Worm (Caenorhabditis elegans) whole organism, L2 larva: ENCODE results near the gene mps-4.

Experiments
- C34F6.9 ChIP-seq: fragments of 150-350 bp; optimal IDR thresholded peaks from 2 replicates; lab custom pipeline; 2014; ENCODE audit warnings: missing biosample characterization, missing genetic modification characterization
- R02D3.7 ChIP-seq: fragments of 150-350 bp; optimal IDR thresholded peaks from 2 replicates; lab custom pipeline; 2014; ENCODE audit warnings: missing biosample characterization, missing genetic modification characterization
- Y55F3AM.14 ChIP-seq: fragments of 200-800 bp; sonication (Bioruptor generic); optimal IDR thresholded peaks from 2 replicates; lab custom pipeline; 2018; ENCODE audit warnings: mild to moderate bottlenecking, missing genetic modification characterization, missing compliant biosample characterization
- ZK546.5 ChIP-seq: sonication (generic microtip); optimal IDR thresholded peaks from 2 replicates; lab custom pipeline; 2017; ENCODE audit warnings: missing biosample characterization, missing genetic modification characterization
- aly-2 ChIP-seq: fragments of 150-350 bp; optimal IDR thresholded peaks from 2 replicates; lab custom pipeline; 2014; ENCODE audit warnings: missing biosample characterization, missing genetic modification characterization
- ama-1 ChIP-seq: fragments of 150-350 bp; optimal IDR thresholded peaks from 2 replicates; lab custom pipeline; 2018; ENCODE audit warnings: inconsistent platforms
- blmp-1 ChIP-seq: sonication (generic microtip); optimal IDR thresholded peaks from 2 replicates; lab custom pipeline; 2017; ENCODE audit warnings: missing genetic modification characterization, mild to moderate bottlenecking, missing compliant biosample characterization, antibody characterized with exemption, moderate library complexity; ENCODE audit not compliant: insufficient read depth
- crh-2 ChIP-seq: sonication (generic microtip); optimal IDR thresholded peaks from 2 replicates; lab custom pipeline; 2017; ENCODE audit warnings: missing biosample characterization, missing genetic modification characterization
- dmd-4 ChIP-seq: sonication (generic microtip); optimal IDR thresholded peaks from 2 replicates; lab custom pipeline; 2017; ENCODE audit warnings: missing biosample characterization, missing genetic modification characterization
- egl-27 ChIP-seq: sonication (generic microtip); optimal IDR thresholded peaks from 3 replicates; lab custom pipeline; 2017; ENCODE audit warnings: missing biosample characterization, missing genetic modification reagents, missing genetic modification characterization
- elt-1 ChIP-seq: fragments of 150-350 bp; optimal IDR thresholded peaks from 2 replicates; lab custom pipeline; 2014; ENCODE audit warnings: missing biosample characterization, missing genetic modification characterization
- fos-1 ChIP-seq: fragments of 150-350 bp; optimal IDR thresholded peaks from 2 replicates; lab custom pipeline; 2014; ENCODE audit warnings: missing biosample characterization, missing genetic modification characterization
- gmeb-1 ChIP-seq: fragments of 150-350 bp; optimal IDR thresholded peaks from 2 replicates; lab custom pipeline; 2014; ENCODE audit warnings: missing biosample characterization, missing genetic modification characterization
- lin-13 ChIP-seq: fragments of 150-350 bp; optimal IDR thresholded peaks from 2 replicates; lab custom pipeline; 2014; ENCODE audit warnings: missing biosample characterization, missing genetic modification reagents, missing genetic modification characterization
- lin-39 ChIP-seq: fragments of 150-350 bp; optimal IDR thresholded peaks from 2 replicates; lab custom pipeline; 2014; ENCODE audit warnings: missing biosample characterization, missing genetic modification reagents, missing genetic modification characterization
- lsy-2 ChIP-seq, 2 experiments: fragments of 150-350 bp in 1 of 2; sonication (generic microtip) in 1 of 2; optimal IDR thresholded peaks; 2 replicates each; lab custom pipeline; 2014 to 2017; ENCODE audit warnings: missing biosample characterization in 2 of 2, missing genetic modification characterization in 2 of 2
- mbf-1 ChIP-seq: sonication (generic microtip); optimal IDR thresholded peaks from 2 replicates; lab custom pipeline; 2017; ENCODE audit warnings: missing biosample characterization, missing genetic modification characterization
- mdl-1 ChIP-seq, 2 experiments: fragments of 150-350 bp in 1 of 2; sonication (generic microtip) in 1 of 2; optimal IDR thresholded peaks; 2 replicates each; lab custom pipeline; 2017; ENCODE audit warnings: missing biosample characterization in 2 of 2, missing genetic modification characterization in 2 of 2
- nhr-11 ChIP-seq: fragments of 150-350 bp; optimal IDR thresholded peaks from 2 replicates; lab custom pipeline; 2014; ENCODE audit warnings: missing biosample characterization, missing genetic modification characterization
- nhr-12 ChIP-seq: fragments of 150-350 bp; optimal IDR thresholded peaks from 2 replicates; lab custom pipeline; 2014; ENCODE audit warnings: missing biosample characterization, missing genetic modification characterization
- nhr-129 ChIP-seq: fragments of 150-350 bp; optimal IDR thresholded peaks from 2 replicates; lab custom pipeline; 2014; ENCODE audit warnings: missing biosample characterization, missing genetic modification characterization
- nhr-21 ChIP-seq: fragments of 150-350 bp; optimal IDR thresholded peaks from 2 replicates; lab custom pipeline; 2014; ENCODE audit warnings: missing biosample characterization, missing genetic modification characterization
- nhr-237 ChIP-seq: fragments of 150-350 bp; optimal IDR thresholded peaks from 2 replicates; lab custom pipeline; 2014; ENCODE audit warnings: missing biosample characterization, missing genetic modification characterization
- nhr-25 ChIP-seq: fragments of 150-350 bp; sonication (generic microtip); optimal IDR thresholded peaks from 3 replicates; lab custom pipeline; 2014; ENCODE audit warnings: missing biosample characterization, missing genetic modification characterization
- nhr-6 ChIP-seq: fragments of 150-350 bp; optimal IDR thresholded peaks from 2 replicates; lab custom pipeline; 2014; ENCODE audit warnings: missing biosample characterization, missing genetic modification characterization
- nhr-77 ChIP-seq: fragments of 150-350 bp; optimal IDR thresholded peaks from 2 replicates; lab custom pipeline; 2014; ENCODE audit warnings: missing biosample characterization, missing genetic modification characterization
- peb-1 ChIP-seq: fragments of 150-350 bp; optimal IDR thresholded peaks from 2 replicates; lab custom pipeline; 2014; ENCODE audit warnings: missing biosample characterization, missing genetic modification characterization
- skn-1 ChIP-seq: sonication (generic microtip); optimal IDR thresholded peaks from 2 replicates; lab custom pipeline; 2017; ENCODE audit warnings: missing biosample characterization, missing genetic modification characterization
- sma-3 ChIP-seq: sonication (generic microtip); optimal IDR thresholded peaks from 2 replicates; lab custom pipeline; 2016; ENCODE audit warnings: missing genetic modification reagents, missing genetic modification characterization, missing compliant biosample characterization
- snpc-4 ChIP-seq: fragments of 150-350 bp; optimal IDR thresholded peaks from 2 replicates; lab custom pipeline; 2014; ENCODE audit warnings: missing biosample characterization, missing genetic modification characterization
- unc-55 ChIP-seq: fragments of 150-350 bp; sonication (generic microtip); optimal IDR thresholded peaks from 3 replicates; lab custom pipeline; 2014; ENCODE audit warnings: missing biosample characterization, missing genetic modification reagents, missing genetic modification characterization
- zag-1 ChIP-seq: fragments of 150-350 bp; optimal IDR thresholded peaks from 2 replicates; lab custom pipeline; 2014; ENCODE audit warnings: missing biosample characterization, missing genetic modification characterization
- ztf-11 ChIP-seq: sonication (generic microtip); optimal IDR thresholded peaks from 2 replicates; lab custom pipeline; 2017; ENCODE audit warnings: missing biosample characterization, missing genetic modification characterization
- ztf-4 ChIP-seq: fragments of 150-350 bp; optimal IDR thresholded peaks from 2 replicates; lab custom pipeline; 2014; ENCODE audit warnings: missing biosample characterization, missing genetic modification characterization

Gene mps-4

DNA sequence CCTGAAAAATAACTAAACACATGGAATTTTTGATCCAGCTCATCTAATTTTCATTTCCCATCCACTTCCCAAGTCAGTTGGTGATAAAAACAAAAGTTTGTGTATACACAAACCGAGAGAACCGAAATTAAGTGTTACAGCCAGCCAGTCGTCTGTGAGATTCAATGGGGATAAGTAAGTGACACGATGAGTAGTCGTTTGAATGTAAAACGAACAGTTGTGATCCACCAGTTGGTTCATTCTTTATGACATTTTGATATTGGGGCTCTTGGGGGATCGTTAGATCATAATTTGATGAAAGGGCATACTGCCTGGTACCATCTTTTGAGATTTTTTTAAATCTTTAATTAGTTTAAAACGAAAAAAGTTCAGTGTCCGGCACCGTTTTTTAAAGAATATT lies 15.2 kb upstream of the mps-4 start:
- TF ChIP-seq sma-3 (GFP tag; lab: Kevin White, UChicago) (no peak), gmeb-1 (tag; lab: Kevin White, UChicago) (no peak), aly-2 (tag; lab: Kevin White, UChicago) (no peak), Y55F3AM.14 (no peak), nhr-6 (tag; lab: Kevin White, UChicago) (no peak), nhr-11 (no peak), peb-1 (tag; lab: Kevin White, UChicago) (no peak), egl-27 (tag; lab: Kevin White, UChicago) (no peak), skn-1 (no peak), dmd-4 (tag; lab: Kevin White, UChicago) (no peak), nhr-25 (no peak), ztf-11 (tag; lab: Kevin White, UChicago) (no peak), snpc-4 (tag; lab: Kevin White, UChicago) (no peak), nhr-21 (tag; lab: Kevin White, UChicago) (no peak), nhr-12 (tag; lab: Kevin White, UChicago) (no peak)

DNA sequence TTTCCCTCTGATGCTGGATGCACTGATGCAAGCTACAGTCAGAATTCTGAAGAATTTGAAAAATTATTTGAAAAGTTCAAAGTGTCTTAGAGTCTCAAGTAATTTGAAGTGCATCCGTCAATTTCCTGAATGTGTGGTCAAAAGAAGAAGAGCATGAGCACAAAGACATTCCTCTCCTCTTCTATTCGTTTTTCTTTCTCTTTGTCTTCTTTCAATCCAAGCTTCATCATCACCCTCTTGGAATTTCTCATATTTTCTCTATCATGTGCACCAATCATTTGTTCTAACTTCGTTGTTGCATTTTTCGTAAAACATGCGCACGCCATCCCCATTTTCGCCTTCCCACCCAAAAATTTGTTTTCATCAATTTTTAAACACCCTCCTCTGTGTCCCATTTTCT lies 14.4 kb upstream of the mps-4 start:
- no peak for TF ChIP-seq peb-1 (tag; lab: Kevin White, UChicago)
- TF ChIP-seq unc-55: peak; percentile 42
- TF ChIP-seq mdl-1 (tag; optimal IDR thresholded peaks at IDR 0.05; lab: Kevin White, UChicago): no peak

DNA sequence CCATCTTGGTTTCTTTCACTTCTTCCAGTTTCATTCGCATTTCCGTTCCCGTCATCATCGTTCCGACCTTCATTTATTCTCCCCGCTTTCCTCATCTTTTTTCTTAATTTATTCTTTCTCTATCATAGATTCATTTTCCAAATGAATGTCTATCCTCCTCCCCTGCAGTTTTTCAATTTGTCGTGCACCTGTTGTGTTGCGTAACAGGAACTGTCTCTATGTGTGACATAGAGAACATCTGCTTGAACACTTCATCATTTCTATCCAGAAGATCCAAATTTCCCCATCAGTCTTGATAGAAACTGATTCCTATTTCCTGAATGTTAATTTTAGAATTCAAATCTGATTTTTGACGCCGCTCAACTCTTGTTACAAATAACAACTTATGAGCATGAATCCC lies 11.9 kb upstream of the mps-4 start:
- TF ChIP-seq nhr-237 (tag; lab: Kevin White, UChicago) (no peak), nhr-129 (tag; lab: Kevin White, UChicago) (no peak), lsy-2 (tag; optimal IDR thresholded peaks at IDR 0.05; lab: Kevin White, UChicago) (no peak)

DNA sequence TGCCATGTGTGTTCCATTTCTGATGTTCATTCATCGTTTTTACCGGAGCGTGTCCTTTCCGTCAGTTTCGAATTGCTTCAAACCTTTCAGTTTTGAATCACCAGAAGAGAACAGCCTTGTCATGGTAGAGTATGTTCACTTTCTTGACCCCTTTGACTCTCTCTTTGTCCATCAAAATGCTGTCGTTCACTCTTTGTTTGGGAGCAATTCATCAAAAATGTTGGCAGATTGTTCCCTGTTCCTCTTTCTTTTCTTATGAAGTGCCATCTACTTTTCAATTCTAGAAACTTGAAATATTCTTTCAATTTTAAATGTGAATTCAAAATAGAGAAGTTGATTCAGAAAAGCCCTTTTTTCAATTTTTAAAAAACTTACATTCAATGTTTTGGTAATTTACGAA lies 9.7 kb upstream of the mps-4 start:
- TF ChIP-seq unc-55 (peak; percentile 33), Y55F3AM.14 (no peak)

DNA sequence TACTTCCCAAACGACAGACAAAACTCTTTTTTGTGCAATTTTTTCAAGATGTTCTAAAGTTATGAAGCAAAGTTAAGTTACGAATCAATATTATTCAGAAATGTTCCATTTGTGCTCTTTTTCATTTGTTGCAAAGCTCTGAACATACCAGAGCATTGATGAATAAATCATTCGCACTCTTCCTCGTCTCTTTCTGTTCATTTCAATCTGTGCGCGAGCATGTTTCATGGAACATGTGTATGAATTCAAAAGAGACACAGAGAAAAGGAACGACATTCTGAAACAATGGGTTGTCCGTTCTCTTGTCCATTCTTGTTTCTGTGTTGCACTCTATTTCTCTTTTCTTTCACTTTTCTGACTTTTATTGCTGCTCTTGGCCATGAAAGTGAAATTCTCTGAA lies 8.8 kb upstream of the mps-4 start:
- TF ChIP-seq nhr-77: no peak
- peak; percentile 1 for TF ChIP-seq C34F6.9 (tag; lab: Kevin White, UChicago)
- TF ChIP-seq elt-1 (tag; lab: Kevin White, UChicago): no peak
- no peak for TF ChIP-seq ZK546.5 (tag; lab: Kevin White, UChicago)
- TF ChIP-seq nhr-12 (tag; lab: Kevin White, UChicago): no peak
- no peak for TF ChIP-seq ztf-4

DNA sequence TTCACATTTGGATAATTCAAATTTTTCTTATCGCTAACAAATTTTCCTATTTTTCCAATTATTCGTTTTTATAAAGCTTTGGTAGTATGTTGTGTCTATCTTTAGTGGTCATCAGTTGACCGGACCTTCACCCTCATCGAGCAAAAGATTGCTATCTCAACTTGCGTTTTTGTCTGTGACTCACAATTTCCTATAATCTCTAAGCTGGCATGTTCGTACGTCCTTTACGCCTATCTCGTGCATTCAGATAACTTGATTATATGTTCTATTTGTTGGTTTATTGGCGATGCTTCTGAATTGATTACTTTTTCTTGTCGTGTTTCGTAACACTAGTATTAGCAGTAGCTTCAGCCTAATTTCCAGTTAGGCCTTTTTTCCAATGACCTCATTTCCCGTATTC lies 8.0 kb upstream of the mps-4 start:
- TF ChIP-seq ama-1 (lab: Kevin White, UChicago) (no peak), ZK546.5 (tag; lab: Kevin White, UChicago) (no peak), R02D3.7 (tag; lab: Kevin White, UChicago) (no peak), blmp-1 (no peak), gmeb-1 (tag; lab: Kevin White, UChicago) (no peak), mdl-1 (tag; optimal IDR thresholded peaks at IDR 0.05; lab: Kevin White, UChicago) (no peak), ztf-4 (no peak), crh-2 (tag; lab: Kevin White, UChicago) (no peak), elt-1 (tag; lab: Kevin White, UChicago) (no peak)

DNA sequence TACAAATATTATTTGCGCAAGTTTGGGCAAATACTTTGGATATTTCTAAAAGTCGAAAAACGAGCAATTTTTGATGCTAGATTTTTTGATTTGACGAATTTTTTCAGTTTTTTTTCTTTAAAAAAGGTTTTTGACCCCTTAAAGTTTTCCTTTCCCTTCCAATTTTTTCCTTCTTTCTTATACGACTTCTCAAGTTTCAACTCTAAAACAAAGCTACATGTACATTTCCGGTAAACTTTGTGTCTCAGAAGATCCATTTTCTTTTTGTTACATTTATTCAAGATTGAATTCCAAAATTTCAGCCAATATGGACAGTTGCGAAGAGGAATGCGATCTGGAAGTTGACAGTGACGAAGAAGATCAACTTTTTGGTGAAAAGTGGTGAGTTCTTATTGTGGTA lies 7.2 kb upstream of the mps-4 start, which contains the start of gene mig-10:
mig-10 (plus strand) TSS at position 301 of the 400 bp plus-strand sequence.
- TF ChIP-seq mbf-1 (tag; lab: Kevin White, UChicago) (no peak), skn-1 (no peak), crh-2 (tag; lab: Kevin White, UChicago) (no peak)

DNA sequence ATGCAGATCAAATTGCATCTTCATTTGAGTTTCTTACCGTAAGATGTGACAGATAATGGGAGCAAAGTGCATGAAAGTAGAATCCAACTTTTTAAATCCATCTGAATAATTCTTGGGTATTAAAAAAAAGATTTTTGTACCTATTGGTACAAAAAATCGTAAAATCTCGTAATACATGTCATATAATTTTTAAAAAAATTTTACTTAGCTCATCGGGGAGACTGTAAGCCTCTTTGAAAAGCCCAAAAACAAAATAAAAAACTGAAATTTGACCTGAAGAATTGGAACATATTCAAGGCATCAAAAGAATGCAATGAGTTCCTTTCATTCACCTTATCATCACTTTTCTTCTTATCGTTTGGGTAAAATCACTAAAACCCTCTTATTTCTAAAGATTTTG lies 4.3 kb upstream of the mps-4 start, which contains the start of gene clec-160:
clec-160 (minus strand) TSS at position 101 of the 400 bp plus-strand sequence.
- TF ChIP-seq lin-39 (tag; lab: Kevin White, UChicago) (no peak), fos-1 (tag; lab: Kevin White, UChicago) (no peak), C34F6.9 (tag; lab: Kevin White, UChicago) (no peak), lin-13 (GFP tag; lab: Kevin White, UChicago) (no peak), snpc-4 (tag; lab: Kevin White, UChicago) (no peak), nhr-237 (tag; lab: Kevin White, UChicago) (no peak), zag-1 (no peak), elt-1 (tag; lab: Kevin White, UChicago) (no peak)
